Worm (Caenorhabditis elegans) whole organism, L2 larva: ENCODE results near the gene cpt-2.

ENCODE experiments used
- ZK546.5 ChIP-seq: sonication (generic microtip); optimal IDR thresholded peaks from 2 replicates; lab custom pipeline; 2017; ENCODE audit warnings: missing biosample characterization, missing genetic modification characterization
- elt-3 ChIP-seq: sonication (generic microtip); optimal IDR thresholded peaks from 2 replicates; lab custom pipeline; 2017; ENCODE audit warnings: missing biosample characterization, missing genetic modification characterization
- lin-13 ChIP-seq: fragments of 150-350 bp; optimal IDR thresholded peaks from 2 replicates; lab custom pipeline; 2014; ENCODE audit warnings: missing biosample characterization, missing genetic modification reagents, missing genetic modification characterization

ce11 chrIV:11180077-11180476 is 632 bp downstream of the cpt-2 start:
- TF ChIP-seq lin-13 (GFP tag; lab: Kevin White, UChicago) (no peak), ZK546.5 (tag; lab: Kevin White, UChicago) (no peak), elt-3 (no peak)
